Worm (Caenorhabditis elegans) whole organism, L3 larva: ENCODE results near the gene F18C5.10.
A peak's percentile ranks its signal among the peaks of the same experiment; 100 is the strongest.

ENCODE experiments used
- ZK546.5 ChIP-seq: sonication (generic microtip); optimal IDR thresholded peaks from 2 replicates; lab custom pipeline; 2017; ENCODE audit warnings: missing biosample characterization, missing genetic modification characterization
- aly-2 ChIP-seq: fragments of 150-350 bp; optimal IDR thresholded peaks from 2 replicates; lab custom pipeline; 2014; ENCODE audit warnings: missing biosample characterization, missing genetic modification characterization
- ama-1 ChIP-seq: fragments of 150-350 bp; optimal IDR thresholded peaks from 2 replicates; lab custom pipeline; 2018
- ceh-16 ChIP-seq: sonication (generic microtip); optimal IDR thresholded peaks from 2 replicates; lab custom pipeline; 2017; ENCODE audit warnings: missing biosample characterization, missing genetic modification characterization
- ceh-82 ChIP-seq: fragments of 150-350 bp; optimal IDR thresholded peaks from 2 replicates; lab custom pipeline; 2014; ENCODE audit warnings: missing biosample characterization, missing genetic modification characterization
- egl-27 ChIP-seq: sonication (generic microtip); optimal IDR thresholded peaks from 4 replicates; lab custom pipeline; 2017; ENCODE audit warnings: missing biosample characterization, missing genetic modification reagents, missing genetic modification characterization
- egl-5 ChIP-seq: fragments of 150-350 bp; optimal IDR thresholded peaks from 2 replicates; lab custom pipeline; 2017; ENCODE audit warnings: missing biosample characterization, missing genetic modification reagents, missing genetic modification characterization, inconsistent platforms
- elt-1 ChIP-seq: fragments of 150-350 bp; optimal IDR thresholded peaks from 2 replicates; lab custom pipeline; 2014; ENCODE audit warnings: missing biosample characterization, missing genetic modification characterization
- elt-2 ChIP-seq: sonication (generic microtip); optimal IDR thresholded peaks from 2 replicates; lab custom pipeline; 2016; ENCODE audit warnings: missing genetic modification reagents, mild to moderate bottlenecking, missing genetic modification characterization, missing compliant biosample characterization
- elt-3 ChIP-seq, 3 experiments: fragments of 150-350 bp in 1 of 3; sonication (generic microtip) in 2 of 3; optimal IDR thresholded peaks; 2 replicates in 2 of 3; 4 replicates in 1 of 3; lab custom pipeline; 2014 to 2017; ENCODE audit warnings: missing biosample characterization in 3 of 3, missing genetic modification characterization in 3 of 3
- eor-1 ChIP-seq, 2 experiments: fragments of 150-350 bp; optimal IDR thresholded peaks; 2 replicates each; lab custom pipeline; 2014 to 2018; ENCODE audit warnings: missing biosample characterization in 2 of 2, missing genetic modification characterization in 2 of 2
- fkh-10 ChIP-seq: sonication (generic microtip); optimal IDR thresholded peaks from 2 replicates; lab custom pipeline; 2017; ENCODE audit warnings: missing biosample characterization, missing genetic modification reagents, missing genetic modification characterization
- fos-1 ChIP-seq: fragments of 150-350 bp; optimal IDR thresholded peaks from 2 replicates; lab custom pipeline; 2014; ENCODE audit warnings: missing biosample characterization, missing genetic modification characterization
- hmg-11 ChIP-seq: sonication (generic microtip); optimal IDR thresholded peaks from 2 replicates; lab custom pipeline; 2016; ENCODE audit warnings: missing genetic modification characterization, missing compliant biosample characterization
- jun-1 ChIP-seq: fragments of 150-350 bp; optimal IDR thresholded peaks from 2 replicates; lab custom pipeline; 2014; ENCODE audit warnings: missing biosample characterization, missing genetic modification reagents, missing genetic modification characterization
- lin-15B ChIP-seq: fragments of 150-350 bp; optimal IDR thresholded peaks from 2 replicates; lab custom pipeline; 2014; ENCODE audit warnings: missing biosample characterization, missing genetic modification characterization
- lin-39 ChIP-seq: fragments of 150-350 bp; optimal IDR thresholded peaks from 2 replicates; lab custom pipeline; 2018; ENCODE audit warnings: missing biosample characterization, missing genetic modification reagents, missing genetic modification characterization
- lsy-12 ChIP-seq: sonication (generic microtip); optimal IDR thresholded peaks from 2 replicates; lab custom pipeline; 2016; ENCODE audit warnings: mild to moderate bottlenecking, missing genetic modification characterization, missing compliant biosample characterization
- mdl-1 ChIP-seq: fragments of 150-350 bp; optimal IDR thresholded peaks from 2 replicates; lab custom pipeline; 2014; ENCODE audit warnings: missing biosample characterization, missing genetic modification characterization
- mml-1 ChIP-seq: fragments of 150-350 bp; sonication (generic microtip); optimal IDR thresholded peaks from 3 replicates; lab custom pipeline; 2014; ENCODE audit warnings: missing biosample characterization, missing genetic modification characterization
- nfya-1 ChIP-seq: sonication (generic microtip); optimal IDR thresholded peaks from 2 replicates; lab custom pipeline; 2017; ENCODE audit warnings: missing genetic modification characterization, mild to moderate bottlenecking, missing compliant biosample characterization, antibody characterized with exemption, moderate library complexity; ENCODE audit not compliant: insufficient read depth
- nhr-11 ChIP-seq: fragments of 150-350 bp; optimal IDR thresholded peaks from 2 replicates; lab custom pipeline; 2014; ENCODE audit warnings: missing biosample characterization, missing genetic modification characterization
- nhr-23 ChIP-seq: fragments of 150-350 bp; optimal IDR thresholded peaks from 2 replicates; lab custom pipeline; 2014; ENCODE audit warnings: missing biosample characterization, missing genetic modification reagents, missing genetic modification characterization
- nhr-237 ChIP-seq: fragments of 150-350 bp; optimal IDR thresholded peaks from 2 replicates; lab custom pipeline; 2014; ENCODE audit warnings: missing biosample characterization, missing genetic modification characterization
- nhr-25 ChIP-seq: sonication (generic microtip); optimal IDR thresholded peaks from 2 replicates; lab custom pipeline; 2017; ENCODE audit warnings: missing biosample characterization, missing genetic modification characterization
- nhr-43 ChIP-seq: sonication (generic microtip); optimal IDR thresholded peaks from 2 replicates; lab custom pipeline; 2016; ENCODE audit warnings: mild to moderate bottlenecking, missing genetic modification characterization, missing compliant biosample characterization; ENCODE audit not compliant: poor library complexity, severe bottlenecking
- nhr-77 ChIP-seq: fragments of 150-350 bp; optimal IDR thresholded peaks from 2 replicates; lab custom pipeline; 2014; ENCODE audit warnings: missing biosample characterization, missing genetic modification characterization
- pha-4 ChIP-seq: fragments of 150-350 bp; optimal IDR thresholded peaks from 2 replicates; lab custom pipeline; 2014; ENCODE audit warnings: missing biosample characterization, missing genetic modification reagents, missing genetic modification characterization
- pqm-1 ChIP-seq: fragments of 150-350 bp; optimal IDR thresholded peaks from 2 replicates; lab custom pipeline; 2017; ENCODE audit warnings: missing biosample characterization, missing genetic modification characterization, inconsistent platforms
- sea-2 ChIP-seq: fragments of 150-350 bp; sonication (generic microtip); optimal IDR thresholded peaks from 4 replicates; lab custom pipeline; 2014; ENCODE audit warnings: missing biosample characterization, missing genetic modification reagents, missing genetic modification characterization
- snpc-4 ChIP-seq: fragments of 150-350 bp; optimal IDR thresholded peaks from 2 replicates; lab custom pipeline; 2014; ENCODE audit warnings: missing biosample characterization, missing genetic modification characterization
- tbx-2 ChIP-seq: sonication (generic microtip); optimal IDR thresholded peaks from 2 replicates; lab custom pipeline; 2016; ENCODE audit warnings: mild to moderate bottlenecking, missing genetic modification characterization, missing compliant biosample characterization
- unc-39 ChIP-seq: sonication (generic microtip); optimal IDR thresholded peaks from 4 replicates; lab custom pipeline; 2017; ENCODE audit warnings: missing biosample characterization, missing genetic modification characterization
- unc-62 ChIP-seq: fragments of 150-350 bp; sonication (generic microtip); optimal IDR thresholded peaks from 4 replicates; lab custom pipeline; 2014; ENCODE audit warnings: missing biosample characterization, missing genetic modification reagents, missing genetic modification characterization
- ztf-11 ChIP-seq: fragments of 150-350 bp; optimal IDR thresholded peaks from 2 replicates; lab custom pipeline; 2014; ENCODE audit warnings: missing biosample characterization, missing genetic modification characterization

F18C5.10 gene

ce11 chrII:6561300-6561699 lies at the start of gene F18C5.10:
TSS of gene F18C5.10 (minus strand) at chrII:6561444.
- TF ChIP-seq lin-39, result peak; percentile 6
- no peak for TF ChIP-seq elt-1 (tag; lab: Kevin White, UChicago)
- no peak for TF ChIP-seq ceh-16 (tag; lab: Kevin White, UChicago)
- TF ChIP-seq pha-4, result peak; percentile 28
- peak; percentile 38 for TF ChIP-seq egl-5 (tag; lab: Kevin White, UChicago)
- peak; percentile 12 for TF ChIP-seq ama-1 (lab: Kevin White, UChicago)
- no peak for TF ChIP-seq unc-62 (GFP tag; lab: Kevin White, UChicago)

ce11 chrII:6610262-6610661 lies 49.0 kb upstream of the F18C5.10 start:
- TF ChIP-seq mml-1 (tag; lab: Kevin White, UChicago) (no peak), tbx-2 (no peak), mdl-1 (no peak), snpc-4 (tag; lab: Kevin White, UChicago) (no peak), fos-1 (tag; lab: Kevin White, UChicago) (no peak), lin-15B (tag; lab: Kevin White, UChicago) (no peak), nhr-77 (tag; lab: Kevin White, UChicago) (no peak), elt-3 (tag; optimal IDR thresholded peaks at IDR 0.05; lab: Kevin White, UChicago) (no peak), ceh-16 (tag; lab: Kevin White, UChicago) (no peak)

- TF ChIP-seq elt-3 (tag; optimal IDR thresholded peaks at IDR 0.05; lab: Kevin White, UChicago), result no peak
- TF ChIP-seq ceh-16 (tag; lab: Kevin White, UChicago), result no peak
- no peak for TF ChIP-seq ceh-82 (tag; lab: Kevin White, UChicago)
- no peak for TF ChIP-seq ZK546.5 (tag; lab: Kevin White, UChicago)
- TF ChIP-seq egl-5 (tag; lab: Kevin White, UChicago), result peak; percentile 41
- no peak for TF ChIP-seq eor-1 (tag; optimal IDR thresholded peaks at IDR 0.05; lab: Kevin White, UChicago)
- TF ChIP-seq lsy-12, result no peak
- TF ChIP-seq nfya-1 (tag; lab: Kevin White, UChicago), result peak; percentile 48
- TF ChIP-seq pqm-1, result peak; percentile 47
- peak; percentile 68 for TF ChIP-seq pha-4
- no peak for TF ChIP-seq fos-1 (tag; lab: Kevin White, UChicago)
- no peak for TF ChIP-seq mml-1 (tag; lab: Kevin White, UChicago)
- TF ChIP-seq unc-39 (tag; lab: Kevin White, UChicago), result no peak
- no peak for TF ChIP-seq ztf-11 (tag; lab: Kevin White, UChicago)
- peak; percentile 20 for TF ChIP-seq hmg-11 (tag; lab: Kevin White, UChicago)
- TF ChIP-seq elt-2, result peak; percentile 62
- TF ChIP-seq unc-62 (GFP tag; lab: Kevin White, UChicago), result no peak
These were observed 48.1 kb upstream of the F18C5.10 start, which contains the start of gene epg-5 for ce11 chrII:6609315-6609842. TSS of gene epg-5 (minus strand) at chrII:6609365.

- TF ChIP-seq lin-39 (no peak), nhr-43 (tag; lab: Kevin White, UChicago) (no peak), unc-39 (tag; lab: Kevin White, UChicago) (no peak), ceh-82 (tag; lab: Kevin White, UChicago) (no peak)
These were observed 47.4 kb upstream of the F18C5.10 start for ce11 chrII:6608626-6609025.

- no peak for TF ChIP-seq nhr-77 (tag; lab: Kevin White, UChicago)
- TF ChIP-seq elt-2, result peak; percentile 19
- TF ChIP-seq snpc-4 (tag; lab: Kevin White, UChicago), result no peak
- TF ChIP-seq mml-1 (tag; lab: Kevin White, UChicago), result no peak
- peak; percentile 3 for TF ChIP-seq nhr-25 (tag; lab: Kevin White, UChicago)
- peak; percentile 54 for TF ChIP-seq nfya-1 (tag; lab: Kevin White, UChicago)
- no peak for TF ChIP-seq fkh-10 (GFP tag; lab: Kevin White, UChicago)
- no peak for TF ChIP-seq nhr-237 (tag; lab: Kevin White, UChicago)
- TF ChIP-seq sea-2 (GFP tag; lab: Kevin White, UChicago), result no peak
- TF ChIP-seq elt-3 (tag; optimal IDR thresholded peaks at IDR 0.05; lab: Kevin White, UChicago), result no peak
- no peak for TF ChIP-seq fos-1 (tag; lab: Kevin White, UChicago)
- TF ChIP-seq hmg-11 (tag; lab: Kevin White, UChicago), result peak; percentile 80
- peak; percentile 33 for TF ChIP-seq lsy-12
- no peak for TF ChIP-seq nhr-11 (tag; lab: Kevin White, UChicago)
- TF ChIP-seq nhr-23 (tag; lab: Kevin White, UChicago), result peak; percentile 9
- TF ChIP-seq jun-1 (tag; lab: Kevin White, UChicago), result no peak
- TF ChIP-seq egl-27 (tag; lab: Kevin White, UChicago), result no peak
- TF ChIP-seq ama-1 (lab: Kevin White, UChicago), result no peak
- peak; percentile 24 for TF ChIP-seq lin-39
- no peak for TF ChIP-seq aly-2 (tag; lab: Kevin White, UChicago)
- TF ChIP-seq egl-5 (tag; lab: Kevin White, UChicago), result no peak
These were observed 39.7 kb upstream of the F18C5.10 start, which contains the start of gene vps-33.2 for ce11 chrII:6600973-6601372. TSS of gene vps-33.2 (plus strand) at chrII:6601216.
